Worm (Caenorhabditis elegans): ENCODE data around the gene fkb-1.

- TF ChIP-seq dmd-4 (tag; optimal IDR thresholded peaks at IDR 0.05; ENCODE audit: borderline replicate concordance) (no peak), unc-86 (tag; optimal IDR thresholded peaks at IDR 0.05) (no peak), hlh-15 (tag; optimal IDR thresholded peaks at IDR 0.05) (no peak), ceh-45 (GFP tag; IDR thresholded peaks at IDR 0.05) (no peak), T23F11.4 (GFP tag; optimal IDR thresholded peaks at IDR 0.05) (no peak), pat-9 (tag; optimal IDR thresholded peaks at IDR 0.05) (no peak), dve-1 (tag; optimal IDR thresholded peaks at IDR 0.05) (no peak), pqm-1 (tag; optimal IDR thresholded peaks at IDR 0.05) (no peak)
These were observed 44.5 kb downstream of the fkb-1 start, which contains the start of gene atg-7 for ce11 chrIV:11080823-11081285.

All from whole organism, late embryonic.